Fruit fly (Drosophila melanogaster): ENCODE measurements around the gene bves.

The bves gene

dm6 chrX:21060579-21060978, 6.8 kb downstream of the bves start:
- TF ChIP-seq EcR (GFP tag; optimal IDR thresholded peaks at IDR 0.05): no peak
- no peak for TF ChIP-seq psq (optimal IDR thresholded peaks at IDR 0.05)
- peak; percentile 29 for TF ChIP-seq CG8478 (optimal IDR thresholded peaks at IDR 0.05)

dm6 chrX:21064927-21065326, 11.2 kb downstream of the bves start:
- TF ChIP-seq pan (optimal IDR thresholded peaks at IDR 0.05): no peak
- no peak for TF ChIP-seq EcR (GFP tag; optimal IDR thresholded peaks at IDR 0.05)
- TF ChIP-seq psq (optimal IDR thresholded peaks at IDR 0.05): no peak
- no peak for TF ChIP-seq usp (GFP tag; optimal IDR thresholded peaks at IDR 0.05)
- no peak for TF ChIP-seq CG8478 (optimal IDR thresholded peaks at IDR 0.05)
- TF ChIP-seq Dll (optimal IDR thresholded peaks at IDR 0.05): no peak

- TF ChIP-seq pan (optimal IDR thresholded peaks at IDR 0.05) (no peak), Dll (optimal IDR thresholded peaks at IDR 0.05) (no peak), EcR (GFP tag; optimal IDR thresholded peaks at IDR 0.05) (no peak), CG8478 (optimal IDR thresholded peaks at IDR 0.05) (no peak), psq (optimal IDR thresholded peaks at IDR 0.05) (no peak), usp (GFP tag; optimal IDR thresholded peaks at IDR 0.05) (no peak)
Measured at dm6 chrX:21065775-21066174, 12.0 kb downstream of the bves start.

dm6 chrX:21067474-21067873, 13.7 kb downstream of the bves start, which contains the start of gene CG32512:
CG32512 (minus strand) TSS chrX:21067540.
- TF ChIP-seq usp (GFP tag; optimal IDR thresholded peaks at IDR 0.05) (no peak), Dll (optimal IDR thresholded peaks at IDR 0.05) (no peak), EcR (GFP tag; optimal IDR thresholded peaks at IDR 0.05) (no peak), CG8478 (optimal IDR thresholded peaks at IDR 0.05) (no peak)

- TF ChIP-seq Dll (optimal IDR thresholded peaks at IDR 0.05): no peak
- TF ChIP-seq psq (optimal IDR thresholded peaks at IDR 0.05): no peak
- no peak for TF ChIP-seq EcR (GFP tag; optimal IDR thresholded peaks at IDR 0.05)
Measured at dm6 chrX:21067908-21068307, 14.1 kb downstream of the bves start.

- TF ChIP-seq usp (GFP tag; optimal IDR thresholded peaks at IDR 0.05) (no peak), CG8478 (optimal IDR thresholded peaks at IDR 0.05) (no peak), psq (optimal IDR thresholded peaks at IDR 0.05) (no peak), pan (optimal IDR thresholded peaks at IDR 0.05) (no peak), Dll (optimal IDR thresholded peaks at IDR 0.05) (no peak), EcR (GFP tag; optimal IDR thresholded peaks at IDR 0.05) (peak; percentile 35 to 73)
Measured at dm6 chrX:21071693-21072357, 18.1 kb downstream of the bves start.

dm6 chrX:21072953-21073352, 19.2 kb downstream of the bves start:
- TF ChIP-seq Dll (optimal IDR thresholded peaks at IDR 0.05) (no peak), psq (optimal IDR thresholded peaks at IDR 0.05) (no peak), usp (GFP tag; optimal IDR thresholded peaks at IDR 0.05) (no peak), EcR (GFP tag; optimal IDR thresholded peaks at IDR 0.05) (peak in 1 of 2 experiments; percentile 13)

- TF ChIP-seq EcR (GFP tag; optimal IDR thresholded peaks at IDR 0.05) (no peak), Dll (optimal IDR thresholded peaks at IDR 0.05) (no peak), psq (optimal IDR thresholded peaks at IDR 0.05) (no peak), pan (optimal IDR thresholded peaks at IDR 0.05) (no peak), CG8478 (optimal IDR thresholded peaks at IDR 0.05) (no peak), usp (GFP tag; optimal IDR thresholded peaks at IDR 0.05) (no peak)
Measured at dm6 chrX:21073641-21074328, 20.0 kb downstream of the bves start.

- TF ChIP-seq usp (GFP tag; optimal IDR thresholded peaks at IDR 0.05): no peak
- TF ChIP-seq pan (optimal IDR thresholded peaks at IDR 0.05): no peak
- TF ChIP-seq CG8478 (optimal IDR thresholded peaks at IDR 0.05): no peak
- TF ChIP-seq EcR (GFP tag; optimal IDR thresholded peaks at IDR 0.05): no peak
- TF ChIP-seq Dll (optimal IDR thresholded peaks at IDR 0.05): no peak
- TF ChIP-seq psq (optimal IDR thresholded peaks at IDR 0.05): no peak
Measured at dm6 chrX:21074329-21074708, 20.6 kb downstream of the bves start.

dm6 chrX:21080335-21080734, 26.6 kb downstream of the bves start:
- TF ChIP-seq Dll (optimal IDR thresholded peaks at IDR 0.05) (no peak), psq (optimal IDR thresholded peaks at IDR 0.05) (no peak), EcR (GFP tag; optimal IDR thresholded peaks at IDR 0.05) (no peak), usp (GFP tag; optimal IDR thresholded peaks at IDR 0.05) (no peak), CG8478 (optimal IDR thresholded peaks at IDR 0.05) (no peak), pan (optimal IDR thresholded peaks at IDR 0.05) (no peak)

- no peak for TF ChIP-seq Dll (optimal IDR thresholded peaks at IDR 0.05)
- TF ChIP-seq CG8478 (optimal IDR thresholded peaks at IDR 0.05): no peak
- no peak for TF ChIP-seq psq (optimal IDR thresholded peaks at IDR 0.05)
- TF ChIP-seq pan (optimal IDR thresholded peaks at IDR 0.05): no peak
- TF ChIP-seq usp (GFP tag; optimal IDR thresholded peaks at IDR 0.05): no peak
Measured at dm6 chrX:21083246-21083645, 29.5 kb downstream of the bves start.

dm6 chrX:21093544-21093943, 39.8 kb downstream of the bves start, which contains the start of gene stg1:
stg1 (plus strand) TSS chrX:21093844.
- no peak for TF ChIP-seq psq (optimal IDR thresholded peaks at IDR 0.05)
- no peak for TF ChIP-seq CG8478 (optimal IDR thresholded peaks at IDR 0.05)

dm6 chrX:21102106-21102505, 48.3 kb downstream of the bves start, which contains the start of gene CG15446:
CG15446 (minus strand) TSS chrX:21102206.
- TF ChIP-seq EcR (GFP tag; optimal IDR thresholded peaks at IDR 0.05): no peak
- no peak for TF ChIP-seq Dll (optimal IDR thresholded peaks at IDR 0.05)
- no peak for TF ChIP-seq usp (GFP tag; optimal IDR thresholded peaks at IDR 0.05)
- TF ChIP-seq CG8478 (optimal IDR thresholded peaks at IDR 0.05): no peak
- no peak for TF ChIP-seq psq (optimal IDR thresholded peaks at IDR 0.05)
- no peak for TF ChIP-seq pan (optimal IDR thresholded peaks at IDR 0.05)
